Fruit fly (Drosophila melanogaster) whole organism, embryonic: ENCODE data around the gene Zpr1.
A peak's percentile ranks its signal among the peaks of the same experiment; 100 is the strongest.

Experiments
- Bgb ChIP-seq: fragments of 200-800 bp; sonication (Bioruptor generic); IDR thresholded peaks from 2 replicates; pipeline ENCODE4 v1.3.6; 2022; ENCODE audit warnings: missing biosample characterization, missing genetic modification characterization; ENCODE audit not compliant: partially characterized antibody
- C15 ChIP-seq: fragments of 200-800 bp; sonication (Bioruptor generic); IDR thresholded peaks from 3 replicates; pipeline ENCODE4 v1.3.6; 2022; ENCODE audit warnings: missing biosample characterization, missing genetic modification characterization
- CG10209 ChIP-seq: fragments of 200-800 bp; sonication (Bioruptor generic); optimal IDR thresholded peaks from 3 replicates; lab custom pipeline; 2017; ENCODE audit warnings: missing biosample characterization, mild to moderate bottlenecking, missing genetic modification characterization, missing genetic modification reagents
- CG10321 ChIP-seq: fragments of 200-800 bp; sonication (Bioruptor generic); IDR thresholded peaks from 2 replicates; pipeline ENCODE4 v1.3.6; 2022; ENCODE audit warnings: missing biosample characterization, missing genetic modification characterization
- CG12219 ChIP-seq: fragments of 200-800 bp; sonication (Bioruptor generic); optimal IDR thresholded peaks from 3 replicates; lab custom pipeline; 2018; ENCODE audit warnings: missing biosample characterization, mild to moderate bottlenecking, missing genetic modification characterization
- CG12391 ChIP-seq: fragments of 200-800 bp; sonication (Bioruptor generic); optimal IDR thresholded peaks from 3 replicates; lab custom pipeline; 2018; ENCODE audit warnings: missing biosample characterization, mild to moderate bottlenecking, missing genetic modification characterization, moderate library complexity
- CG13296 ChIP-seq: fragments of 200-800 bp; sonication (Bioruptor generic); optimal IDR thresholded peaks from 3 replicates; lab custom pipeline; 2018; ENCODE audit warnings: missing biosample characterization, mild to moderate bottlenecking, missing genetic modification characterization
- CG14667 ChIP-seq: fragments of 200-800 bp; sonication (Bioruptor generic); IDR thresholded peaks from 2 replicates; pipeline ENCODE4 v1.3.6; 2022; ENCODE audit warnings: missing biosample characterization, missing genetic modification characterization
- CG17829 ChIP-seq: fragments of 200-800 bp; optimal IDR thresholded peaks from 2 replicates; lab custom pipeline; 2019; ENCODE audit warnings: missing biosample characterization, mild to moderate bottlenecking, missing genetic modification characterization, moderate library complexity
- CG18599 ChIP-seq: fragments of 200-800 bp; sonication (Bioruptor generic); optimal IDR thresholded peaks from 3 replicates; lab custom pipeline; 2017; ENCODE audit warnings: missing biosample characterization, missing genetic modification characterization, mild to moderate bottlenecking, moderate library complexity, missing genetic modification reagents
- CG2889 ChIP-seq: fragments of 200-800 bp; sonication (Bioruptor generic); IDR thresholded peaks from 3 replicates; pipeline ENCODE4 v1.3.6; 2022; ENCODE audit warnings: missing biosample characterization, missing genetic modification characterization
- CG4360 ChIP-seq: fragments of 200-800 bp; sonication (Bioruptor generic); IDR thresholded peaks from 2 replicates; pipeline ENCODE4 v1.3.6; 2022; ENCODE audit warnings: missing biosample characterization, missing genetic modification characterization
- CG6272 ChIP-seq: fragments of 200-800 bp; sonication (Bioruptor generic); IDR thresholded peaks from 2 replicates; pipeline ENCODE4 v1.3.6; 2022; ENCODE audit warnings: missing biosample characterization, missing genetic modification characterization
- CG9727 ChIP-seq: fragments of 200-800 bp; sonication (Bioruptor generic); optimal IDR thresholded peaks from 3 replicates; lab custom pipeline; 2017; ENCODE audit warnings: missing biosample characterization, mild to moderate bottlenecking, missing genetic modification characterization
- D ChIP-seq, 2 experiments: fragments of 200-800 bp in 1 of 2; fragments of >200 bp in 1 of 2; sonication (Bioruptor generic) in 1 of 2; optimal IDR thresholded peaks; 2 replicates in 1 of 2; 3 replicates in 1 of 2; lab custom pipeline; 2017; ENCODE audit warnings: mild to moderate bottlenecking in 1 of 2, missing biosample characterization in 1 of 2, missing genetic modification characterization in 1 of 2, missing genetic modification reagents in 1 of 2
- Dbx ChIP-seq: fragments of 200-800 bp; sonication (Bioruptor generic); IDR thresholded peaks from 3 replicates; pipeline ENCODE4 v1.3.6; 2022; ENCODE audit warnings: missing biosample characterization, missing genetic modification characterization
- Ets97D ChIP-seq: fragments of 200-800 bp; sonication (Bioruptor generic); optimal IDR thresholded peaks from 3 replicates; lab custom pipeline; 2016; ENCODE audit warnings: missing biosample characterization, missing genetic modification characterization
- Fer2 ChIP-seq: fragments of 200-800 bp; sonication (Bioruptor generic); optimal IDR thresholded peaks from 2 replicates; lab custom pipeline; 2018; ENCODE audit warnings: missing biosample characterization, mild to moderate bottlenecking, missing genetic modification characterization, moderate library complexity
- HLH54F ChIP-seq: fragments of 200-800 bp; sonication (Bioruptor generic); optimal IDR thresholded peaks from 3 replicates; lab custom pipeline; 2016; ENCODE audit warnings: missing biosample characterization, missing genetic modification characterization
- Hand ChIP-seq: fragments of 200-800 bp; sonication (Bioruptor generic); optimal IDR thresholded peaks from 2 replicates; lab custom pipeline; 2017; ENCODE audit warnings: mild to moderate bottlenecking, missing biosample characterization, missing genetic modification reagents, missing genetic modification characterization
- MBD-R2 ChIP-seq: fragments of 200-800 bp; sonication (Bioruptor generic); IDR thresholded peaks from 2 replicates; pipeline ENCODE4 v1.3.6; 2022; ENCODE audit warnings: missing biosample characterization, missing genetic modification characterization
- Pdp1 ChIP-seq, 2 experiments: fragments of 200-800 bp; sonication (Bioruptor generic); optimal IDR thresholded peaks; 3 replicates each; lab custom pipeline; 2016; ENCODE audit warnings: missing biosample characterization in 2 of 2, missing genetic modification characterization in 2 of 2, mild to moderate bottlenecking in 1 of 2, moderate library complexity in 1 of 2
- Sry-δ ChIP-seq: fragments of 200-800 bp; sonication (Bioruptor generic); optimal IDR thresholded peaks from 2 replicates; lab custom pipeline; 2016; ENCODE audit warnings: missing biosample characterization, missing genetic modification characterization
- Ssrp ChIP-seq: fragments of 200-800 bp; sonication (Bioruptor generic); optimal IDR thresholded peaks from 2 replicates; lab custom pipeline; 2018; ENCODE audit warnings: missing biosample characterization, mild to moderate bottlenecking, missing genetic modification characterization, moderate library complexity
- TFAM ChIP-seq: fragments of 200-800 bp; sonication (Bioruptor generic); optimal IDR thresholded peaks from 2 replicates; lab custom pipeline; 2017; ENCODE audit warnings: missing biosample characterization, missing genetic modification characterization, inconsistent platforms
- Trl ChIP-seq, 3 experiments: fragments of >200 bp in 2 of 3; fragments of 200-800 bp in 1 of 3; sonication (Bioruptor generic) in 1 of 3; optimal IDR thresholded peaks; 2 replicates in 1 of 3; 3 replicates in 2 of 3; lab custom pipeline; 2016 to 2017; ENCODE audit warnings: missing biosample characterization in 1 of 3, missing genetic modification characterization in 1 of 3
- bowl ChIP-seq: fragments of 200-800 bp; sonication (Bioruptor generic); IDR thresholded peaks from 2 replicates; pipeline ENCODE4 v1.3.6; 2022; ENCODE audit warnings: missing biosample characterization, missing genetic modification characterization
- crp ChIP-seq, 2 experiments: fragments of 200-800 bp; sonication (Bioruptor generic); optimal IDR thresholded peaks; 2 replicates in 1 of 2; 3 replicates in 1 of 2; lab custom pipeline; 2017; ENCODE audit warnings: missing biosample characterization in 2 of 2, missing genetic modification characterization in 2 of 2, mild to moderate bottlenecking in 1 of 2, moderate library complexity in 1 of 2
- dati ChIP-seq: fragments of 200-800 bp; sonication (Bioruptor generic); IDR thresholded peaks from 2 replicates; pipeline ENCODE4 v1.3.6; 2022; ENCODE audit warnings: missing biosample characterization, missing genetic modification characterization
- emc ChIP-seq: fragments of 200-800 bp; sonication (Bioruptor generic); optimal IDR thresholded peaks from 2 replicates; lab custom pipeline; 2016; ENCODE audit warnings: missing biosample characterization, missing genetic modification characterization
- en ChIP-seq: fragments of 200-800 bp; sonication (Bioruptor generic); optimal IDR thresholded peaks from 2 replicates; lab custom pipeline; 2016; ENCODE audit warnings: missing biosample characterization, missing genetic modification characterization
- eve ChIP-seq, 2 experiments: fragments of >200 bp; optimal IDR thresholded peaks; 2 replicates each; lab custom pipeline; 2017; ENCODE audit warnings: missing biosample characterization in 2 of 2, missing genetic modification characterization in 2 of 2
- ftz-f1 ChIP-seq: fragments of 200-800 bp; sonication (Bioruptor generic); optimal IDR thresholded peaks from 2 replicates; lab custom pipeline; 2016; ENCODE audit warnings: missing biosample characterization, missing genetic modification characterization
- gcm ChIP-seq: fragments of 200-800 bp; sonication (Bioruptor generic); optimal IDR thresholded peaks from 2 replicates; lab custom pipeline; 2019; ENCODE audit warnings: missing biosample characterization, mild to moderate bottlenecking, missing genetic modification characterization, moderate library complexity
- gem ChIP-seq: fragments of 200-800 bp; sonication (Bioruptor generic); optimal IDR thresholded peaks from 2 replicates; lab custom pipeline; 2019; ENCODE audit warnings: missing biosample characterization, mild to moderate bottlenecking, missing genetic modification characterization, moderate library complexity
- gsb-n ChIP-seq: fragments of 200-800 bp; sonication (Bioruptor generic); optimal IDR thresholded peaks from 3 replicates; lab custom pipeline; 2018; ENCODE audit warnings: missing biosample characterization, mild to moderate bottlenecking, missing genetic modification characterization
- h ChIP-seq: fragments of >200 bp; optimal IDR thresholded peaks from 2 replicates; lab custom pipeline; 2017
- her ChIP-seq: fragments of 200-800 bp; sonication (Bioruptor generic); optimal IDR thresholded peaks from 2 replicates; lab custom pipeline; 2016; ENCODE audit warnings: missing biosample characterization, missing genetic modification characterization
- hkb ChIP-seq, 2 experiments: fragments of 200-800 bp in 1 of 2; fragments of >200 bp in 1 of 2; sonication (Bioruptor generic) in 1 of 2; IDR thresholded peaks in 1 of 2; optimal IDR thresholded peaks in 1 of 2; 2 replicates each; pipeline versions ENCODE4 v1.3.6 to Lab custom; 2017 to 2022; ENCODE audit warnings: missing biosample characterization in 1 of 2, missing genetic modification characterization in 1 of 2
- lola ChIP-seq, 3 experiments: fragments of >200 bp in 2 of 3; fragments of 200-800 bp in 1 of 3; sonication (Bioruptor generic) in 1 of 3; optimal IDR thresholded peaks; 2 replicates each; lab custom pipeline; 2017 to 2019; ENCODE audit warnings: missing biosample characterization in 3 of 3, missing genetic modification characterization in 3 of 3, mild to moderate bottlenecking in 1 of 3, moderate library complexity in 1 of 3
- mirr ChIP-seq: fragments of 200-800 bp; sonication (Bioruptor generic); optimal IDR thresholded peaks from 3 replicates; lab custom pipeline; 2018; ENCODE audit warnings: missing biosample characterization, mild to moderate bottlenecking, missing genetic modification characterization
- nom ChIP-seq: fragments of 200-800 bp; sonication (Bioruptor generic); optimal IDR thresholded peaks from 2 replicates; lab custom pipeline; 2017; ENCODE audit warnings: missing biosample characterization, missing genetic modification characterization, mild to moderate bottlenecking, moderate library complexity, missing genetic modification reagents
- phol ChIP-seq: fragments of 200-800 bp; sonication (Bioruptor generic); optimal IDR thresholded peaks from 3 replicates; lab custom pipeline; 2018; ENCODE audit warnings: missing biosample characterization, mild to moderate bottlenecking, missing genetic modification characterization, moderate library complexity
- pros ChIP-seq: fragments of 200-800 bp; sonication (Bioruptor generic); optimal IDR thresholded peaks from 3 replicates; lab custom pipeline; 2019; ENCODE audit warnings: missing biosample characterization, mild to moderate bottlenecking, missing genetic modification characterization, moderate library complexity
- sima ChIP-seq: fragments of 200-800 bp; sonication (Bioruptor generic); optimal IDR thresholded peaks from 2 replicates; lab custom pipeline; 2016; ENCODE audit warnings: missing biosample characterization, missing genetic modification characterization
- slbo ChIP-seq: fragments of 200-800 bp; sonication (Bioruptor generic); IDR thresholded peaks from 2 replicates; pipeline ENCODE4 v1.3.6; 2022; ENCODE audit warnings: missing biosample characterization, missing genetic modification characterization
- tgo ChIP-seq: fragments of 200-800 bp; sonication (Bioruptor generic); IDR thresholded peaks from 3 replicates; pipeline ENCODE4 v1.3.6; 2022; ENCODE audit warnings: missing biosample characterization, missing genetic modification characterization
- toy ChIP-seq: fragments of 200-800 bp; sonication (Bioruptor generic); IDR thresholded peaks from 2 replicates; pipeline ENCODE4 v1.3.6; 2022; ENCODE audit warnings: missing biosample characterization, missing genetic modification characterization
- tx ChIP-seq: fragments of 200-800 bp; sonication (Bioruptor generic); optimal IDR thresholded peaks from 2 replicates; lab custom pipeline; 2016; ENCODE audit warnings: missing biosample characterization, missing genetic modification characterization

Gene Zpr1

DNA sequence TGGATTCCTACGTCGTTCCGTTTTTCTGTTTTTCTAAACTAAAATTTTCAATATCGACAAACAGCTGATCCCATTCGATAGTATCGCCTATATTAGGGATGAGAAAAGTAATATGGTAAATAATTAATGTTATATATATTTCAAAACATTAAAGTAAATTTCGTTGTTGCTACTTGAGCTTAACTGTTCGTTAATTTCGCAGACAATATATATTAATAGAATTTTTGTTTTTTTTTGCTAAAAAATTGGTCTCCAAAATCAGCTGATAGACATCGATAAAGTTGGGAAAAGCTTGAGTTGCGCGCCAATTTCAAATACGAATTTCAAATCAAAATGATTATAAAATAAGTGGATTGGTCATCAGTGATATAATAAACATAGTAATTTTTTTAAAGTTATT lies 34.5 kb upstream of the Zpr1 start, which contains the start of gene CG12118 (continued):
- no peak for TF ChIP-seq pros
- TF ChIP-seq CG10321 (GFP tag; lab: Robert Waterston, UW), result peak; percentile 56; the same call in 1 of the 2 replicates
- peak; percentile 84 for TF ChIP-seq CG2889 (GFP tag; lab: Robert Waterston, UW)
- no peak for TF ChIP-seq toy (GFP tag; lab: Robert Waterston, UW)
- no peak for TF ChIP-seq hkb (optimal IDR thresholded peaks at IDR 0.05; lab: Kevin White, UChicago)
- peak; percentile 83 for TF ChIP-seq hkb (GFP tag; IDR thresholded peaks at IDR 0.05; lab: Robert Waterston, UW)
- peak; percentile 71 for TF ChIP-seq CG13296
- TF ChIP-seq tgo (GFP tag; lab: Robert Waterston, UW), result peak; percentile 79
- peak; percentile 35 to 52 for TF ChIP-seq Pdp1 (GFP tag; optimal IDR thresholded peaks at IDR 0.05; lab: Kevin White, UChicago)
- TF ChIP-seq C15 (GFP tag; lab: Robert Waterston, UW), result peak; percentile 61; the same call in 1 of the 3 replicates
- peak; percentile 84 for TF ChIP-seq CG9727 (GFP tag; lab: Kevin White, UChicago)
- peak; percentile 80 for TF ChIP-seq CG10209 (GFP tag; lab: Kevin White, UChicago)
- peak; percentile 57; the same call in 1 of the 2 replicates for TF ChIP-seq CG14667 (GFP tag; lab: Robert Waterston, UW)
- no peak for TF ChIP-seq sima
- no peak for TF ChIP-seq D (optimal IDR thresholded peaks at IDR 0.05; lab: Kevin White, UChicago)
- peak; percentile 45 for TF ChIP-seq D (GFP tag; optimal IDR thresholded peaks at IDR 0.05; lab: Kevin White, UChicago)
- peak; percentile 32 for TF ChIP-seq Hand
- peak; percentile 64 for TF ChIP-seq gcm (GFP tag; lab: Kevin White, UChicago)
- peak; percentile 81 for TF ChIP-seq phol (tag; lab: Kevin White, UChicago)
- no peak for TF ChIP-seq CG4360 (GFP tag; lab: Robert Waterston, UW)
- TF ChIP-seq ftz-f1 (GFP tag; lab: Kevin White, UChicago), result no peak
- TF ChIP-seq crp (GFP tag; optimal IDR thresholded peaks at IDR 0.05; lab: Kevin White, UChicago), result peak; percentile 87 to 98
- peak; percentile 12 for TF ChIP-seq tx (GFP tag; lab: Kevin White, UChicago)
- TF ChIP-seq Dbx (GFP tag; lab: Robert Waterston, UW), result peak; percentile 82
- TF ChIP-seq gsb-n (tag; lab: Kevin White, UChicago), result peak; percentile 56
- TF ChIP-seq CG17829 (tag; lab: Kevin White, UChicago), result peak; percentile 74
- TF ChIP-seq CG12391 (tag; lab: Kevin White, UChicago), result peak; percentile 91
- TF ChIP-seq Trl (optimal IDR thresholded peaks at IDR 0.05; lab: Kevin White, UChicago), result no peak
- TF ChIP-seq Trl (GFP tag; optimal IDR thresholded peaks at IDR 0.05; lab: Kevin White, UChicago), result peak; percentile 55
- peak; percentile 74 for TF ChIP-seq Ssrp (tag; lab: Kevin White, UChicago)
- no peak for TF ChIP-seq emc (GFP tag; lab: Kevin White, UChicago)
- TF ChIP-seq dati, result no peak
- TF ChIP-seq Sry-δ (GFP tag; lab: Kevin White, UChicago), result peak; percentile 79
- no peak for TF ChIP-seq CG12219 (GFP tag; lab: Kevin White, UChicago)
- peak; percentile 55 for TF ChIP-seq Fer2
- no peak for TF ChIP-seq her
- TF ChIP-seq TFAM (GFP tag; lab: Kevin White, UChicago), result no peak
- peak; percentile 91 for TF ChIP-seq Bgb (GFP tag; lab: Robert Waterston, UW)
- TF ChIP-seq mirr, result no peak
- TF ChIP-seq Ets97D (GFP tag; lab: Kevin White, UChicago), result peak; percentile 36
- no peak for TF ChIP-seq eve (GFP tag; optimal IDR thresholded peaks at IDR 0.05; lab: Kevin White, UChicago)
- no peak for TF ChIP-seq nom (GFP tag; lab: Kevin White, UChicago)
- TF ChIP-seq CG18599 (GFP tag; lab: Kevin White, UChicago), result peak; percentile 72
- no peak for TF ChIP-seq en (GFP tag; lab: Kevin White, UChicago)
- TF ChIP-seq lola (GFP tag; optimal IDR thresholded peaks at IDR 0.05; lab: Kevin White, UChicago), result peak in 1 of 3 experiments; percentile 75
- no peak for TF ChIP-seq h (lab: Kevin White, UChicago)
- peak; percentile 15 for TF ChIP-seq HLH54F (GFP tag; lab: Kevin White, UChicago)
- TF ChIP-seq MBD-R2, result peak; percentile 87
- peak; percentile 91 for TF ChIP-seq gem (tag; lab: Kevin White, UChicago)
- TF ChIP-seq CG6272, result peak; percentile 80
- peak; percentile 94 for TF ChIP-seq slbo
- no peak for TF ChIP-seq bowl
